Worm (Caenorhabditis elegans) whole organism, L4/young adult: ENCODE measurements around the gene set-17.

ENCODE experiments used
- W03F9.2 ChIP-seq: fragments of 150-350 bp; optimal IDR thresholded peaks from 2 replicates; lab custom pipeline; 2014; ENCODE audit warnings: missing biosample characterization, missing genetic modification characterization
- dao-5 ChIP-seq: sonication (generic microtip); optimal IDR thresholded peaks from 2 replicates; lab custom pipeline; 2016; ENCODE audit warnings: missing genotype, missing genetic modification characterization, moderate library complexity, missing compliant biosample characterization
- him-1 ChIP-seq: sonication (generic microtip); optimal IDR thresholded peaks from 2 replicates; lab custom pipeline; 2016; ENCODE audit warnings: missing genotype, missing genetic modification reagents, missing genetic modification characterization, missing compliant biosample characterization

The set-17 gene

ce11 chrII:8898582-8899356, 41.5 kb downstream of the set-17 start:
- TF ChIP-seq dao-5 (tag; lab: Kevin White, UChicago) (no peak), him-1 (tag; lab: Kevin White, UChicago) (no peak)

ce11 chrII:8897244-8897643, 43.0 kb downstream of the set-17 start:
- no peak for TF ChIP-seq dao-5 (tag; lab: Kevin White, UChicago)
- TF ChIP-seq W03F9.2 (tag; lab: Kevin White, UChicago): no peak
- TF ChIP-seq him-1 (tag; lab: Kevin White, UChicago): no peak

DNA sequence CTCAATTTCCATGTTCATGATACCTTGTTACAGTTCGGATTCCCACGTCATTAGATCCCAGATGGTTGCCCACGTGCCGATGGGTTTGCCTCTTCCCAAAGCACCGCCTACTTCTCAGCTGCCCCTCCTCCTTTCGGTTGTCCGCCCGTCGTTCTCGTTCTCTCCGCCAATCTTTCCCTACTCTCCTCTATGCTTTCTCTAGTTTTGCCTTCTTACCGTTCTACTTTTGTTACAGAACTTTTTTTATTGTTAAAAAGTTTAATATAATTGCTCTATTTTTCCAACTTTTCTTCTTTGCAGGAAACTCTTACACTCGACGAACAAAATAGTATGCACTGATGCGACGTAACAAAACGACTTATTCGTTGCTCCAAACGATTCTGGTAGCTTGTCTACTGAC, 43.7 kb downstream of the set-17 start, which contains the start of gene lat-1:
Gene lat-1 (plus strand): TSS at position 301 of the 400 bp plus-strand sequence.
- TF ChIP-seq dao-5 (tag; lab: Kevin White, UChicago) (no peak), him-1 (tag; lab: Kevin White, UChicago) (no peak), W03F9.2 (tag; lab: Kevin White, UChicago) (no peak)

DNA sequence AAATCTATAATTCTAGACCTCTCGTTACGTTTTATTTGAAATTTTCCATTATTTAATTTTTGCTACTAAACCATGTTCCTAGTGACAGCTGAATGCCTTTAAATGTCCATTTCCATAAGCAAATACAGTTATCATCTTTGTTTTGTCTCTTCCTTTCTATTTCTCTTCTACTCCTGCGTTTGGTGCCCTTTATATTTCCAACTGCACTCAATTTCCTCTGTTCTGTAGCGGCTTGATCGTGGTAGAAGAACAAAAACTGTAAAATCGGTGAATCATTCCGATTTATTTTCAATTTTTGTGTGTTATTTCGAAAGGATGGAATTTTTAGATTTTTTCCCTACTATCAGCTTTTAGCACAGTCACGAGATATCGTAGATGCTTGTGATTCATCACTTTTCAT, 44.4 kb downstream of the set-17 start:
- no peak for TF ChIP-seq dao-5 (tag; lab: Kevin White, UChicago)
- TF ChIP-seq W03F9.2 (tag; lab: Kevin White, UChicago): no peak
- TF ChIP-seq him-1 (tag; lab: Kevin White, UChicago): no peak

ce11 chrII:8895398-8895797, 44.9 kb downstream of the set-17 start:
- TF ChIP-seq W03F9.2 (tag; lab: Kevin White, UChicago) (no peak), him-1 (tag; lab: Kevin White, UChicago) (no peak), dao-5 (tag; lab: Kevin White, UChicago) (no peak)

ce11 chrII:8891606-8892005, 48.7 kb downstream of the set-17 start:
- TF ChIP-seq dao-5 (tag; lab: Kevin White, UChicago) (no peak), him-1 (tag; lab: Kevin White, UChicago) (no peak), W03F9.2 (tag; lab: Kevin White, UChicago) (no peak)

DNA sequence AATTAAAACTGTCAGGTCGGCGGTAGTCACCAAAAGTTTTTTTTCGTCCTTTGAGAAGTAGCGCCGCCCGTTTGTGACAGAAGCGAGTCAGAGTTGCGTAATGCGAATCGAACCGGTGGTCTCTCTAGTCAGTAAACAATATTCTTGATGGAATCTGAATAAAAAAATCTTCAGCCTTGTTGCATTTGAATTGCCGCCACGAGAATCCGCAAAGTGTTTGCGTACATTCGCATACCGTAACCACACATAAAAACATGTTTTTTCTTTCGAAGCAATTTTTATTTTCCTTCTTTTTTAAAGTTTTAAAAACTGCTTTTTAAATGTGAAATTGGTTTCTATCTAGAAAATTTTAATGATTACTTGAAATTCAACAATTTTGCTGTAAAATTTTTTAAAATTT, 49.2 kb downstream of the set-17 start:
- TF ChIP-seq dao-5 (tag; lab: Kevin White, UChicago): no peak
- TF ChIP-seq W03F9.2 (tag; lab: Kevin White, UChicago): no peak
- TF ChIP-seq him-1 (tag; lab: Kevin White, UChicago): no peak

ce11 chrII:8890530-8890929, 49.8 kb downstream of the set-17 start:
- TF ChIP-seq him-1 (tag; lab: Kevin White, UChicago) (no peak), W03F9.2 (tag; lab: Kevin White, UChicago) (no peak), dao-5 (tag; lab: Kevin White, UChicago) (no peak)

DNA sequence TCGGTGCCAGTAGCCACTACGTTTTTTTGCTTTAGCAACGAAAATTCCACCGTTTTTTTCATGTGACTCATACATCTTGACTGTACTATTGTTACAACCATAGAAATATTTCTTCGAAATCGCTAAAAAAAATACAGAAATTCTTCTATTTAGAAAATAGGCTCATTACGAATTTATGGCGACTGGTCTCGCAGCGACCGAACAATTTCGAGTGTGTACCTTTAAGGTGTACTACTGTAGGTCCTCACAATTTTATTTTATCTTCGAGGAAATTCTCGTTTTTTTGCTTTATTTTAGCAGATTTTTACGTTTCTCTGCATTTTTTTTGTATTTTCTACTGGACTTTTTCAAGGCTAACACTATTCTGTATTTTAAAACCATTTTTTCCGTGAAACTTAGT, 50.3 kb downstream of the set-17 start:
- TF ChIP-seq W03F9.2 (tag; lab: Kevin White, UChicago) (peak; percentile 37), dao-5 (tag; lab: Kevin White, UChicago) (no peak)

DNA sequence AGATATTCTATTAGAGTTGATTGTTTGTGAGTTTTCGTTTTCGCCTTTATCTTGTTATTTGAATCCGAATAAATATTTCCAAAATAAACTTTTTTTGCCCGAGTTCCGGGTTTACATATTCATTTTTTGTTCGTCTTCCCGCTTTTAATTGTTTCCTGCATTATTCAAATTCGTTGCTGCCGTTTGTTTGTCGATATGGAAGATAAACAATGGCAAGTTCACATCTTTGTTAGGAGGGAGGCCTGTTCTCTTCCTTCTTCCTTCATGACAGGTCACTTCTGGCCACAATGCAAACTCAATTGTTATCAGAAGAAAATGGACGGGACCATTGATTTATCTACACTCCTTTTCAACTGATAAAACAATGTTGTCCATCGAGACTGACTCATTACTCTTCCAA, 50.7 kb downstream of the set-17 start:
- no peak for TF ChIP-seq W03F9.2 (tag; lab: Kevin White, UChicago)
- TF ChIP-seq him-1 (tag; lab: Kevin White, UChicago): no peak
- no peak for TF ChIP-seq dao-5 (tag; lab: Kevin White, UChicago)
